Worm (Caenorhabditis elegans): ENCODE data around the gene ztf-27.

DNA sequence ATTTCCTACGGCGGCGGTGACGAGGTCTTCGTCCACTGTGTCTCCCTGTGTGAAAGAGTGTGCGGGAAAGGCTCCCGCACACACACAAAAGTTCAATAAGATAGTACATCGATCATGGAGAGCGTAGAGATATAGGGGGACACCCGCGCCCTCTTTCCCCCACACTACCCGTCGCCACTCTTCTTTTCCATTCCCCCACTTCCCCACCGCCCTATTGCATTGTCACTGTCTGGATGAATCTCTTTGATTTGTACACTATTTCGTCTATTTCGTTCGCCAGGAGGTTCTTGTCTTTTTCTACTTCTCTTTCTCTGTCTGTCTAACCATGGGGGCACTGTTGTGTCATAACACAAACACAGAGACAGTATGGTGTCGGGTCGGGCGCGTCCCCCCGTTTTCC is 2.9 kb upstream of the ztf-27 start:
- TF ChIP-seq dpl-1 (GFP tag; optimal IDR thresholded peaks at IDR 0.05) (no peak), F39B2.1 (GFP tag; IDR thresholded peaks at IDR 0.05) (no peak), ceh-58 (GFP tag; IDR thresholded peaks at IDR 0.05) (no peak), ztf-25 (GFP tag; IDR thresholded peaks at IDR 0.05) (no peak), egl-44 (GFP tag; IDR thresholded peaks at IDR 0.05) (no peak), lin-26 (GFP tag; IDR thresholded peaks at IDR 0.05) (no peak), lir-1 (GFP tag; conservative IDR thresholded peaks at IDR 0.05) (no peak), F49E8.2 (tag; optimal IDR thresholded peaks at IDR 0.05; ENCODE audit: insufficient read depth) (no peak), unc-62 (GFP tag; optimal IDR thresholded peaks at IDR 0.05) (no peak), akir-1 (GFP tag; optimal IDR thresholded peaks at IDR 0.05) (no peak), him-1 (tag; optimal IDR thresholded peaks at IDR 0.05) (no peak)
